Worm (Caenorhabditis elegans) whole organism, mixed stage, embryonic: Measurements from ENCODE around the gene rpn-13.

Source experiments
- M03D4.4 ChIP-seq: sonication (generic microtip); optimal IDR thresholded peaks from 2 replicates; lab custom pipeline; 2017; ENCODE audit warnings: mild to moderate bottlenecking, missing genetic modification characterization, missing compliant biosample characterization
- bed-3 ChIP-seq: fragments of 200-800 bp; sonication (Bioruptor generic); optimal IDR thresholded peaks from 3 replicates; lab custom pipeline; 2018; ENCODE audit warnings: mild to moderate bottlenecking, missing genetic modification characterization, moderate library complexity, missing compliant biosample characterization
- blmp-1 ChIP-seq: fragments of 150-350 bp; optimal IDR thresholded peaks from 2 replicates; lab custom pipeline; 2014; ENCODE audit warnings: missing biosample characterization, missing genetic modification characterization
- ceh-39 ChIP-seq: fragments of 150-350 bp; optimal IDR thresholded peaks from 2 replicates; lab custom pipeline; 2014; ENCODE audit warnings: missing biosample characterization, missing genetic modification characterization
- ceh-43 ChIP-seq: fragments of 200-800 bp; sonication (Bioruptor generic); optimal IDR thresholded peaks from 2 replicates; lab custom pipeline; 2018; ENCODE audit warnings: mild to moderate bottlenecking, missing genetic modification characterization, moderate library complexity, missing compliant biosample characterization
- ceh-83 ChIP-seq: fragments of 200-800 bp; sonication (Bioruptor generic); optimal IDR thresholded peaks from 2 replicates; lab custom pipeline; 2018; ENCODE audit warnings: mild to moderate bottlenecking, missing genetic modification characterization, missing compliant biosample characterization
- ces-1 ChIP-seq: fragments of 150-350 bp; optimal IDR thresholded peaks from 2 replicates; lab custom pipeline; 2014; ENCODE audit warnings: missing biosample characterization, missing genetic modification reagents, missing genetic modification characterization
- cnd-1 ChIP-seq: fragments of 200-800 bp; sonication (Bioruptor generic); optimal IDR thresholded peaks from 2 replicates; lab custom pipeline; 2018; ENCODE audit warnings: mild to moderate bottlenecking, missing genetic modification characterization, missing compliant biosample characterization
- drap-1 ChIP-seq: fragments of 200-800 bp; sonication (Bioruptor generic); optimal IDR thresholded peaks from 3 replicates; lab custom pipeline; 2018; ENCODE audit warnings: mild to moderate bottlenecking, missing genetic modification characterization, missing compliant biosample characterization
- elt-3 ChIP-seq: fragments of 150-350 bp; optimal IDR thresholded peaks from 2 replicates; lab custom pipeline; 2014; ENCODE audit warnings: missing biosample characterization, missing genetic modification characterization
- flh-1 ChIP-seq: fragments of 200-800 bp; sonication (Bioruptor generic); optimal IDR thresholded peaks from 2 replicates; lab custom pipeline; 2018; ENCODE audit warnings: mild to moderate bottlenecking, missing genetic modification characterization, moderate library complexity, missing compliant biosample characterization
- ham-2 ChIP-seq: fragments of 200-800 bp; sonication (Bioruptor generic); optimal IDR thresholded peaks from 2 replicates; lab custom pipeline; 2018; ENCODE audit warnings: mild to moderate bottlenecking, missing genetic modification characterization, missing compliant biosample characterization
- hlh-1 ChIP-seq: fragments of 150-350 bp; optimal IDR thresholded peaks from 2 replicates; lab custom pipeline; 2014; ENCODE audit warnings: missing biosample characterization, missing genetic modification reagents, missing genetic modification characterization
- lin-13 ChIP-seq: fragments of 150-350 bp; optimal IDR thresholded peaks from 2 replicates; lab custom pipeline; 2014; ENCODE audit warnings: missing biosample characterization, missing genetic modification characterization
- lin-32 ChIP-seq: fragments of 200-800 bp; sonication (Bioruptor generic); optimal IDR thresholded peaks from 2 replicates; lab custom pipeline; 2018; ENCODE audit warnings: mild to moderate bottlenecking, missing genetic modification characterization, missing compliant biosample characterization
- lsy-2 ChIP-seq: fragments of 150-350 bp; optimal IDR thresholded peaks from 2 replicates; lab custom pipeline; 2014; ENCODE audit warnings: missing biosample characterization, missing genetic modification characterization
- mab-5 ChIP-seq: fragments of 150-350 bp; optimal IDR thresholded peaks from 2 replicates; lab custom pipeline; 2014; ENCODE audit warnings: missing biosample characterization, missing genetic modification characterization
- mep-1 ChIP-seq: fragments of 150-350 bp; optimal IDR thresholded peaks from 2 replicates; lab custom pipeline; 2017; ENCODE audit warnings: missing biosample characterization, missing genetic modification reagents, missing genetic modification characterization, inconsistent platforms
- mls-2 ChIP-seq: sonication (generic microtip); optimal IDR thresholded peaks from 2 replicates; lab custom pipeline; 2016; ENCODE audit warnings: mild to moderate bottlenecking, missing genetic modification characterization, moderate library complexity, missing compliant biosample characterization
- nhr-2 ChIP-seq: fragments of 150-350 bp; optimal IDR thresholded peaks from 2 replicates; lab custom pipeline; 2014; ENCODE audit warnings: missing biosample characterization, missing genetic modification characterization
- nhr-237 ChIP-seq: fragments of 150-350 bp; optimal IDR thresholded peaks from 2 replicates; lab custom pipeline; 2014; ENCODE audit warnings: missing biosample characterization, missing genetic modification characterization
- nhr-28 ChIP-seq: fragments of 150-350 bp; optimal IDR thresholded peaks from 2 replicates; lab custom pipeline; 2014; ENCODE audit warnings: missing biosample characterization, missing genetic modification characterization
- nhr-76 ChIP-seq: sonication (generic microtip); optimal IDR thresholded peaks from 2 replicates; lab custom pipeline; 2017; ENCODE audit warnings: missing biosample characterization, missing genetic modification characterization
- pha-4 ChIP-seq: fragments of 150-350 bp; optimal IDR thresholded peaks from 2 replicates; lab custom pipeline; 2018; ENCODE audit warnings: missing biosample characterization, missing genetic modification reagents, missing genetic modification characterization
- sem-2 ChIP-seq: fragments of 200-800 bp; sonication (Bioruptor generic); optimal IDR thresholded peaks from 2 replicates; lab custom pipeline; 2018; ENCODE audit warnings: mild to moderate bottlenecking, missing genetic modification characterization, missing compliant biosample characterization
- snpc-4 ChIP-seq: fragments of 150-350 bp; optimal IDR thresholded peaks from 2 replicates; lab custom pipeline; 2014; ENCODE audit warnings: missing biosample characterization, missing genetic modification characterization
- sptf-1 ChIP-seq: sonication (generic microtip); optimal IDR thresholded peaks from 2 replicates; lab custom pipeline; 2017; ENCODE audit warnings: mild to moderate bottlenecking, missing genetic modification characterization, moderate library complexity, missing compliant biosample characterization
- tbx-8 ChIP-seq: fragments of 200-800 bp; sonication (Bioruptor generic); optimal IDR thresholded peaks from 2 replicates; lab custom pipeline; 2018; ENCODE audit warnings: mild to moderate bottlenecking, missing genetic modification characterization, moderate library complexity, missing compliant biosample characterization
- unc-120 ChIP-seq: sonication (generic microtip); optimal IDR thresholded peaks from 2 replicates; lab custom pipeline; 2017; ENCODE audit warnings: missing genetic modification characterization, missing compliant biosample characterization; ENCODE audit not compliant: poor library complexity, severe bottlenecking
- unc-39 ChIP-seq: fragments of 150-350 bp; optimal IDR thresholded peaks from 2 replicates; lab custom pipeline; 2014; ENCODE audit warnings: missing biosample characterization, missing genetic modification characterization
- unc-62 ChIP-seq: fragments of 150-350 bp; optimal IDR thresholded peaks from 2 replicates; lab custom pipeline; 2014; ENCODE audit warnings: missing biosample characterization, missing genetic modification reagents, missing genetic modification characterization
- zip-8 ChIP-seq: fragments of 150-350 bp; optimal IDR thresholded peaks from 2 replicates; lab custom pipeline; 2014; ENCODE audit warnings: missing biosample characterization, missing genetic modification characterization
- ztf-11 ChIP-seq: fragments of 150-350 bp; optimal IDR thresholded peaks from 2 replicates; lab custom pipeline; 2014; ENCODE audit warnings: missing biosample characterization, missing genetic modification characterization

The rpn-13 gene

DNA sequence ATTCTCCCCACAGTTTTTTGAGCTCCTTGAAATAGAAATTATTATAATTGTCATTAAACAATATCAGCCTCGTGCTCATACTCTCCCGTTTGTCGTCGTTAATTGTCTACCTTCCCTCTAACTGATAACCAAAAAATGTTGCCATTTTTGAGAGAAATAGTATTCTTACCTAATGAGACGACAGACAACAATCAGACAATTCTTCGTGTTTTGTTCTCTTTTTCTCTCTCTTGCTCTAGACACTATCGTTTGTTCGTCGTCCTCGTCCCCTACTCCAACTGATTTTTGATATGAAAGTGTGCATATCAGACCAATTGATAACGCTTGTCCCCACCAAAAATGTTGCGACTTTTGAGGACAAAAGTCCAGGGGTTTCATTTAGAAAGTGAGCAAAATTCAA lies 19.8 kb upstream of the rpn-13 start:
- TF ChIP-seq ceh-83 = no peak
- TF ChIP-seq lin-32 (GFP tag; lab: Kevin White, UChicago) = no peak
- TF ChIP-seq sem-2 = no peak
- no peak for TF ChIP-seq nhr-237 (tag; lab: Kevin White, UChicago)
- no peak for TF ChIP-seq bed-3 (GFP tag; lab: Kevin White, UChicago)
- no peak for TF ChIP-seq elt-3 (tag; lab: Kevin White, UChicago)
- no peak for TF ChIP-seq sptf-1 (tag; lab: Kevin White, UChicago)
- TF ChIP-seq lsy-2 = no peak
- TF ChIP-seq lin-13 (tag; lab: Kevin White, UChicago) = no peak

DNA sequence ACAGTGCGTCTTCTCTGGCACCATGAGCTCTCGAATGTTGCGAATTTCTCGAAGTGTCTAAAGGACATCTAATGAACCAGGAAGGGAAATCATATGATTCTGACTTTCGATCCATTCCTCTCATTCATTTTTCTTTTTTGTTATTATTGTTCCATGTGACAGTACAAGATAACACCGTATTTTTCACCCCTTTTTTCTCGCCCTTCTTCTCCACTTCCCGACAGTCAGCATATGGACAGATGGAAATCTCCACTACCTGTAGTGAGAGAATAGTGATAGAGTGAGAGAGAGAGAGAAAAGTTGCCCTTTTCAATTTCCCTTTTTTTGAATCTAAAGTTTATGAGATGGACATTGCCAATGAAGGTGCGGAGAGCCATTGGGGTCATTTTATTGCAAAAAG lies 19.1 kb upstream of the rpn-13 start:
- TF ChIP-seq mls-2 (tag; lab: Kevin White, UChicago) (no peak), pha-4 (no peak), unc-120 (no peak), tbx-8 (GFP tag; lab: Kevin White, UChicago) (no peak), nhr-76 (tag; lab: Kevin White, UChicago) (no peak), M03D4.4 (tag; lab: Kevin White, UChicago) (no peak), blmp-1 (tag; lab: Kevin White, UChicago) (no peak), cnd-1 (tag; lab: Kevin White, UChicago) (no peak)

- TF ChIP-seq ceh-39 (tag; lab: Kevin White, UChicago) = no peak
- TF ChIP-seq elt-3 (tag; lab: Kevin White, UChicago) = no peak
- no peak for TF ChIP-seq blmp-1 (tag; lab: Kevin White, UChicago)
- TF ChIP-seq hlh-1 (tag; lab: Kevin White, UChicago) = no peak
- no peak for TF ChIP-seq nhr-2 (tag; lab: Kevin White, UChicago)
- TF ChIP-seq snpc-4 (tag; lab: Kevin White, UChicago) = no peak
- no peak for TF ChIP-seq mep-1
- TF ChIP-seq cnd-1 (tag; lab: Kevin White, UChicago) = no peak
- TF ChIP-seq mab-5 (tag; lab: Kevin White, UChicago) = no peak
- TF ChIP-seq mls-2 (tag; lab: Kevin White, UChicago) = no peak
- TF ChIP-seq zip-8 (tag; lab: Kevin White, UChicago) = no peak
- TF ChIP-seq drap-1 (GFP tag; lab: Kevin White, UChicago) = no peak
- TF ChIP-seq nhr-237 (tag; lab: Kevin White, UChicago) = no peak
- TF ChIP-seq unc-62 (GFP tag; lab: Kevin White, UChicago) = no peak
- TF ChIP-seq ceh-43 (GFP tag; lab: Kevin White, UChicago) = no peak
- no peak for TF ChIP-seq M03D4.4 (tag; lab: Kevin White, UChicago)
- no peak for TF ChIP-seq ceh-83
- no peak for TF ChIP-seq ham-2 (GFP tag; lab: Kevin White, UChicago)
- no peak for TF ChIP-seq flh-1 (GFP tag; lab: Kevin White, UChicago)
- no peak for TF ChIP-seq unc-39 (tag; lab: Kevin White, UChicago)
These were observed 18.4 kb upstream of the rpn-13 start for ce11 chrIII:6360114-6360513.

DNA sequence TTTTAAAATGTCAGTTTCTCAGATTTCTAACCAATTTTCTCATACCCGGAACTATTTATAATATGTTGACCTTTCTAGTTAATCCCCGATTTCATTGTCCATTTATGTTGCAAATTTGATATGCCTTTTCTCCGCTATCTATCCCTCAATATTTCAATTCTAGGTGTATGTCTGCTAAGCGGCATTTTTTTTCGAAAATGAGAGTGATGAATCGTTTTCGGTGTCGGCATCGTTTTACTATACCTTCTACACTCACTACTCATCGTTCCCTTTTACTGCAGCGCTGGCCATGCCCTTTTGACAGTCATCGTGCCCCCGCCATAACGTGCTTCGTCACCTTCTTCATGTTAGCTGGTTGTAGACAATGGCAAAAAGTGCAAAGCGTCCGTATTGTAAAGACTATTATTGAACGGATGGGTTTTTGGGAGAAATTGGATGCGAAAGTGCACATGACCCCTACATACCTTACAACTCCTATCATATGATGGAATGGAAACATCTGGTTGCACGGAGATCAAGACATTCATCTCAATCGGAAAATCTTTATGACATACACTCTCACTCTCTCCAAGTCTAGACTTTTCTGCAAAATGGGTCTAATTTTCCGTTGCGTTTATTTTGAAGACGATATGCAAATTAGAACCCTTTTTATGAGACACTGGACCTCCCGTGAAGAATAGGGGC lies 17.6 kb upstream of the rpn-13 start:
- no peak for TF ChIP-seq ceh-83
- TF ChIP-seq cnd-1 (tag; lab: Kevin White, UChicago) = no peak
- no peak for TF ChIP-seq nhr-76 (tag; lab: Kevin White, UChicago)
- no peak for TF ChIP-seq hlh-1 (tag; lab: Kevin White, UChicago)
- no peak for TF ChIP-seq blmp-1 (tag; lab: Kevin White, UChicago)
- no peak for TF ChIP-seq ceh-39 (tag; lab: Kevin White, UChicago)
- no peak for TF ChIP-seq zip-8 (tag; lab: Kevin White, UChicago)
- no peak for TF ChIP-seq snpc-4 (tag; lab: Kevin White, UChicago)

ce11 chrIII:6358704-6359103 lies 17.0 kb upstream of the rpn-13 start:
- TF ChIP-seq ztf-11 (tag; lab: Kevin White, UChicago) = no peak
- no peak for TF ChIP-seq nhr-28 (tag; lab: Kevin White, UChicago)
- TF ChIP-seq mls-2 (tag; lab: Kevin White, UChicago) = no peak
- no peak for TF ChIP-seq ham-2 (GFP tag; lab: Kevin White, UChicago)
- TF ChIP-seq unc-120 = no peak
- TF ChIP-seq ces-1 (GFP tag; lab: Kevin White, UChicago) = no peak
- no peak for TF ChIP-seq sem-2
- TF ChIP-seq mep-1 = no peak
- TF ChIP-seq flh-1 (GFP tag; lab: Kevin White, UChicago) = no peak
- no peak for TF ChIP-seq nhr-76 (tag; lab: Kevin White, UChicago)
- no peak for TF ChIP-seq mab-5 (tag; lab: Kevin White, UChicago)
- no peak for TF ChIP-seq zip-8 (tag; lab: Kevin White, UChicago)
- TF ChIP-seq bed-3 (GFP tag; lab: Kevin White, UChicago) = no peak
- TF ChIP-seq blmp-1 (tag; lab: Kevin White, UChicago) = no peak
